Worm (Caenorhabditis elegans) whole organism, mixed stage, embryonic: ENCODE measurements around the gene Y82E9BR.10.

Experiments
- elt-3 ChIP-seq: fragments of 150-350 bp; optimal IDR thresholded peaks from 2 replicates; lab custom pipeline; 2014; ENCODE audit warnings: missing biosample characterization, missing genetic modification characterization
- nhr-12 ChIP-seq: fragments of 150-350 bp; optimal IDR thresholded peaks from 2 replicates; lab custom pipeline; 2014; ENCODE audit warnings: missing biosample characterization, missing genetic modification characterization
- sem-2 ChIP-seq: fragments of 200-800 bp; sonication (Bioruptor generic); optimal IDR thresholded peaks from 2 replicates; lab custom pipeline; 2018; ENCODE audit warnings: mild to moderate bottlenecking, missing genetic modification characterization, missing compliant biosample characterization
- snpc-4 ChIP-seq: fragments of 150-350 bp; optimal IDR thresholded peaks from 2 replicates; lab custom pipeline; 2014; ENCODE audit warnings: missing biosample characterization, missing genetic modification characterization
- unc-39 ChIP-seq: fragments of 150-350 bp; optimal IDR thresholded peaks from 2 replicates; lab custom pipeline; 2014; ENCODE audit warnings: missing biosample characterization, missing genetic modification characterization
- ztf-11 ChIP-seq: fragments of 150-350 bp; optimal IDR thresholded peaks from 2 replicates; lab custom pipeline; 2014; ENCODE audit warnings: missing biosample characterization, missing genetic modification characterization

- TF ChIP-seq sem-2 (GFP tag; lab: Kevin White, UChicago) (no peak), ztf-11 (tag; lab: Kevin White, UChicago) (no peak), snpc-4 (tag; lab: Kevin White, UChicago) (no peak), unc-39 (tag; lab: Kevin White, UChicago) (no peak), nhr-12 (no peak), elt-3 (tag; lab: Kevin White, UChicago) (no peak)
Measured at ce11 chrIII:1347539-1347938, 27.9 kb downstream of the Y82E9BR.10 start, which contains the start of gene Y82E9BL.5.
